Worm (Caenorhabditis elegans): ENCODE measurements around the gene cccp-1.

ce11 chrIII:12468869-12469268 is 3.8 kb upstream of the cccp-1 start, which contains the start of gene Y49E10.29:
- no peak for TF ChIP-seq tab-1 (GFP tag; IDR thresholded peaks at IDR 0.05)
- no peak for TF ChIP-seq klf-2 (GFP tag; conservative IDR thresholded peaks at IDR 0.05)
- TF ChIP-seq T22C8.4 (GFP tag; IDR thresholded peaks at IDR 0.05) = no peak
- TF ChIP-seq cog-1 (tag; optimal IDR thresholded peaks at IDR 0.05) = no peak
- TF ChIP-seq ztf-23 (GFP tag; IDR thresholded peaks at IDR 0.05) = no peak
- no peak for TF ChIP-seq flt-1 (GFP tag; IDR thresholded peaks at IDR 0.05)
- TF ChIP-seq med-1 (GFP tag; optimal IDR thresholded peaks at IDR 0.05; ENCODE audit: insufficient read depth) = no peak

Data from whole organism, midembryonic.